Comparison of ENCODE assay signal across 2 fruit fly cellular contexts in genomic region chr3R:8470567-8470966, dm6.
TF ChIP-seq lines count a peak whose summit lies in the region.

No protein-coding gene starts in this region.

TF ChIP-seq in whole organism, embryonic, 481 proteins besides CTCF, POLR2A, EP300 and RAD21 (continued from another document):
- TF ChIP-seq Dp (GFP tag; optimal IDR thresholded peaks at IDR 0.05; lab: Kevin White, UChicago) (no peak), lmd (GFP tag; IDR thresholded peaks at IDR 0.05; lab: Robert Waterston, UW) (0 out of 2 replicates have a peak, but pooled peaks have one; percentile 25), CG30403 (GFP tag; optimal IDR thresholded peaks at IDR 0.05; lab: Kevin White, UChicago) (peak; percentile 30), Lim3 (GFP tag; IDR thresholded peaks at IDR 0.05; lab: Robert Waterston, UW) (no peak), CG7839 (tag; optimal IDR thresholded peaks at IDR 0.05; lab: Kevin White, UChicago) (peak; percentile 45), hkb (optimal IDR thresholded peaks at IDR 0.05; lab: Kevin White, UChicago) (no peak), hkb (GFP tag; IDR thresholded peaks at IDR 0.05; lab: Robert Waterston, UW) (no peak), CG11504 (tag; optimal IDR thresholded peaks at IDR 0.05; lab: Kevin White, UChicago) (peak; percentile 65), CG8944 (GFP tag; optimal IDR thresholded peaks at IDR 0.05; lab: Kevin White, UChicago) (no peak), croc (GFP tag; conservative IDR thresholded peaks at IDR 0.05; lab: Robert Waterston, UW) (no peak), bsh (GFP tag; optimal IDR thresholded peaks at IDR 0.05; lab: Kevin White, UChicago) (peak in 1 of 2 experiments; percentile 15), CG13424 (tag; optimal IDR thresholded peaks at IDR 0.05; lab: Kevin White, UChicago) (peak; percentile 40), CoRest (tag; optimal IDR thresholded peaks at IDR 0.05; lab: Kevin White, UChicago) (peak; percentile 26), CG17361 (GFP tag; IDR thresholded peaks at IDR 0.05; lab: Robert Waterston, UW) (0 out of 3 replicates have a peak, but pooled peaks have one; percentile 27), hbn (GFP tag; IDR thresholded peaks at IDR 0.05; lab: Robert Waterston, UW; ENCODE audit: partially characterized antibody) (no peak), grau (tag; optimal IDR thresholded peaks at IDR 0.05; lab: Kevin White, UChicago) (peak; percentile 46), Sox100B (GFP tag; optimal IDR thresholded peaks at IDR 0.05; lab: Kevin White, UChicago) (peak; percentile 32), CG12391 (tag; optimal IDR thresholded peaks at IDR 0.05; lab: Kevin White, UChicago) (peak; percentile 39), CG2889 (GFP tag; IDR thresholded peaks at IDR 0.05; lab: Robert Waterston, UW) (no peak), CG31441 (GFP tag; IDR thresholded peaks at IDR 0.05; lab: Robert Waterston, UW) (peak; percentile 38; the same call in 1 of the 2 replicates), Sox102F (GFP tag; optimal IDR thresholded peaks at IDR 0.05; lab: Kevin White, UChicago) (peak; percentile 66), Blimp-1 (GFP tag; optimal IDR thresholded peaks at IDR 0.05; lab: Kevin White, UChicago) (peak; percentile 29), fd96Cb (tag; optimal IDR thresholded peaks at IDR 0.05; lab: Kevin White, UChicago) (peak; percentile 22), stc (GFP tag; IDR thresholded peaks at IDR 0.05; lab: Robert Waterston, UW) (peak; percentile 44; the same call in 1 of the 2 replicates), CG18262 (tag; optimal IDR thresholded peaks at IDR 0.05; lab: Kevin White, UChicago) (peak; percentile 25), Ets65A (GFP tag; lab: Kevin White, UChicago) (peak; percentile 3), CG18476 (GFP tag; optimal IDR thresholded peaks at IDR 0.05; lab: Kevin White, UChicago) (no peak), CG12236 (GFP tag; optimal IDR thresholded peaks at IDR 0.05; lab: Kevin White, UChicago) (no peak), unpg (GFP tag; optimal IDR thresholded peaks at IDR 0.05; lab: Kevin White, UChicago) (peak; percentile 37), Ptx1 (GFP tag; IDR thresholded peaks at IDR 0.05; lab: Robert Waterston, UW) (peak; percentile 49), tgo (GFP tag; IDR thresholded peaks at IDR 0.05; lab: Robert Waterston, UW) (peak; percentile 39; the same call in 1 of the 3 replicates), fd3F (GFP tag; optimal IDR thresholded peaks at IDR 0.05; lab: Kevin White, UChicago) (peak; percentile 12), Oli (tag; optimal IDR thresholded peaks at IDR 0.05; lab: Kevin White, UChicago) (peak; percentile 54), CG6689 (GFP tag; IDR thresholded peaks at IDR 0.05; lab: Robert Waterston, UW) (0 out of 2 replicates have a peak, but pooled peaks have one; percentile 26), CG2678 (tag; optimal IDR thresholded peaks at IDR 0.05; lab: Kevin White, UChicago) (peak; percentile 51), CG17359 (tag; optimal IDR thresholded peaks at IDR 0.05; lab: Kevin White, UChicago) (peak; percentile 43), sens (GFP tag; lab: Kevin White, UChicago) (peak; percentile 61), Drgx (GFP tag; IDR thresholded peaks at IDR 0.05; lab: Robert Waterston, UW) (peak; percentile 77), br (optimal IDR thresholded peaks at IDR 0.05; lab: Kevin White, UChicago) (no peak), gem (tag; optimal IDR thresholded peaks at IDR 0.05; lab: Kevin White, UChicago) (peak; percentile 60), tap (tag; optimal IDR thresholded peaks at IDR 0.05; lab: Kevin White, UChicago) (no peak), esg (GFP tag; conservative IDR thresholded peaks at IDR 0.05; lab: Robert Waterston, UW) (peak; percentile 20; the same call in 1 of the 2 replicates), CG1529 (GFP tag; optimal IDR thresholded peaks at IDR 0.05; lab: Kevin White, UChicago) (no peak), row (GFP tag; IDR thresholded peaks at IDR 0.05; lab: Robert Waterston, UW) (peak; percentile 41), Ssrp (tag; optimal IDR thresholded peaks at IDR 0.05; lab: Kevin White, UChicago) (peak; percentile 25), pan (optimal IDR thresholded peaks at IDR 0.05; lab: Kevin White, UChicago) (no peak), pan (GFP tag; optimal IDR thresholded peaks at IDR 0.05 in 1 of 2, IDR thresholded peaks at IDR 0.05 in 1 of 2) (peak in 1 of 2 experiments; percentile 45), CG9932 (GFP tag; IDR thresholded peaks at IDR 0.05; lab: Robert Waterston, UW) (peak; percentile 21; the same call in 1 of the 2 replicates), TFAM (GFP tag; optimal IDR thresholded peaks at IDR 0.05; lab: Kevin White, UChicago) (no peak), CG7372 (GFP tag; IDR thresholded peaks at IDR 0.05; lab: Robert Waterston, UW) (peak; percentile 10; the same call in 1 of the 2 replicates), Hr51 (GFP tag; optimal IDR thresholded peaks at IDR 0.05; lab: Kevin White, UChicago) (peak in 1 of 2 experiments; percentile 56), CG15269 (tag; optimal IDR thresholded peaks at IDR 0.05; lab: Kevin White, UChicago) (peak; percentile 50), prd (optimal IDR thresholded peaks at IDR 0.05; lab: Kevin White, UChicago) (no peak), prd (GFP tag; IDR thresholded peaks at IDR 0.05; lab: Robert Waterston, UW) (peak; percentile 20; the same call in 1 of the 3 replicates), Dad (GFP tag; optimal IDR thresholded peaks at IDR 0.05; lab: Kevin White, UChicago) (no peak), Meics (GFP tag; optimal IDR thresholded peaks at IDR 0.05; lab: Kevin White, UChicago) (peak; percentile 22), Xrp1 (GFP tag; IDR thresholded peaks at IDR 0.05; lab: Robert Waterston, UW) (peak; percentile 27; the same call in 1 of the 2 replicates), CG2712 (tag; optimal IDR thresholded peaks at IDR 0.05; lab: Kevin White, UChicago) (peak; percentile 24)

TF ChIP-seq in whole organism, prepupa, 60 proteins besides CTCF, POLR2A, EP300 and RAD21 (continued from another document):
- TF ChIP-seq CG32006 (GFP tag; optimal IDR thresholded peaks at IDR 0.05; lab: Kevin White, UChicago): peak; percentile 92
- peak; percentile 51 for TF ChIP-seq Smox (GFP tag; optimal IDR thresholded peaks at IDR 0.05; lab: Kevin White, UChicago)
- no peak for TF ChIP-seq Hr38 (GFP tag; optimal IDR thresholded peaks at IDR 0.05; lab: Kevin White, UChicago)
- peak; percentile 88 for TF ChIP-seq CG15336 (GFP tag; IDR thresholded peaks at IDR 0.05; lab: Robert Waterston, UW)
- TF ChIP-seq CG11294 (GFP tag; IDR thresholded peaks at IDR 0.05; lab: Robert Waterston, UW): peak; percentile 36; the same call in 1 of the 2 replicates
- peak; percentile 28 for TF ChIP-seq CG6792 (GFP tag; optimal IDR thresholded peaks at IDR 0.05; lab: Kevin White, UChicago)
- no peak for TF ChIP-seq CG6854 (GFP tag; optimal IDR thresholded peaks at IDR 0.05; lab: Kevin White, UChicago)
- peak; percentile 45 for TF ChIP-seq CG3032 (tag; optimal IDR thresholded peaks at IDR 0.05; lab: Kevin White, UChicago)
- TF ChIP-seq Hr39 (GFP tag; optimal IDR thresholded peaks at IDR 0.05; lab: Kevin White, UChicago): peak; percentile 48
- peak; percentile 40; the same call in 1 of the 3 replicates for TF ChIP-seq CG6163 (GFP tag; IDR thresholded peaks at IDR 0.05; lab: Robert Waterston, UW)
- peak; percentile 75 for TF ChIP-seq OdsH (GFP tag; optimal IDR thresholded peaks at IDR 0.05; lab: Kevin White, UChicago)
- TF ChIP-seq CG8119 (GFP tag; IDR thresholded peaks at IDR 0.05; lab: Robert Waterston, UW): peak; percentile 83
- peak; percentile 53 for TF ChIP-seq topi (GFP tag; optimal IDR thresholded peaks at IDR 0.05; lab: Kevin White, UChicago)
- peak; percentile 68 for TF ChIP-seq CG4318 (GFP tag; optimal IDR thresholded peaks at IDR 0.05; lab: Kevin White, UChicago)
- no peak for TF ChIP-seq CG8319 (GFP tag; optimal IDR thresholded peaks at IDR 0.05; lab: Kevin White, UChicago)
- peak; percentile 61 for TF ChIP-seq CG6276 (GFP tag; optimal IDR thresholded peaks at IDR 0.05; lab: Kevin White, UChicago)
- peak; percentile 63 for TF ChIP-seq pdm3 (GFP tag; optimal IDR thresholded peaks at IDR 0.05; lab: Kevin White, UChicago)
- peak; percentile 59 for TF ChIP-seq CG34406 (GFP tag; optimal IDR thresholded peaks at IDR 0.05; lab: Kevin White, UChicago)
- no peak for TF ChIP-seq CG16779 (tag; optimal IDR thresholded peaks at IDR 0.05; lab: Kevin White, UChicago)
- no peak for TF ChIP-seq CG1621 (tag; optimal IDR thresholded peaks at IDR 0.05; lab: Kevin White, UChicago)
- TF ChIP-seq eg (GFP tag; IDR thresholded peaks at IDR 0.05; lab: Robert Waterston, UW): peak; percentile 63; the same call in 2 of the 3 replicates
- TF ChIP-seq Eip93F (GFP tag; optimal IDR thresholded peaks at IDR 0.05; lab: Kevin White, UChicago): no peak
- peak; percentile 28 for TF ChIP-seq CG8632 (GFP tag; optimal IDR thresholded peaks at IDR 0.05; lab: Kevin White, UChicago)
- no peak for TF ChIP-seq spab (GFP tag; optimal IDR thresholded peaks at IDR 0.05; lab: Kevin White, UChicago)
- no peak for TF ChIP-seq CG6808 (GFP tag; optimal IDR thresholded peaks at IDR 0.05; lab: Kevin White, UChicago)
- peak; percentile 50 for TF ChIP-seq Lpt (GFP tag; optimal IDR thresholded peaks at IDR 0.05; lab: Kevin White, UChicago)
- no peak for TF ChIP-seq fkh (GFP tag; optimal IDR thresholded peaks at IDR 0.05; lab: Kevin White, UChicago)
- peak; percentile 50 for TF ChIP-seq cyc (GFP tag; optimal IDR thresholded peaks at IDR 0.05; lab: Kevin White, UChicago)
- no peak for TF ChIP-seq Sox15 (GFP tag; optimal IDR thresholded peaks at IDR 0.05; lab: Kevin White, UChicago)
- no peak for TF ChIP-seq CG9139 (GFP tag; optimal IDR thresholded peaks at IDR 0.05; lab: Kevin White, UChicago)
- peak; percentile 59 for TF ChIP-seq net (GFP tag; optimal IDR thresholded peaks at IDR 0.05; lab: Kevin White, UChicago)
- peak; percentile 54 for TF ChIP-seq lz (GFP tag; optimal IDR thresholded peaks at IDR 0.05; lab: Kevin White, UChicago)
- TF ChIP-seq Hr4 (GFP tag; optimal IDR thresholded peaks at IDR 0.05; lab: Kevin White, UChicago): peak; percentile 83
- peak; percentile 53 for TF ChIP-seq CG10631 (GFP tag; optimal IDR thresholded peaks at IDR 0.05; lab: Kevin White, UChicago)
- TF ChIP-seq Blimp-1 (GFP tag; optimal IDR thresholded peaks at IDR 0.05; lab: Kevin White, UChicago): no peak
- peak; percentile 88 for TF ChIP-seq svp (GFP tag; lab: Kevin White, UChicago)
- peak; percentile 68 for TF ChIP-seq Sox14 (GFP tag; optimal IDR thresholded peaks at IDR 0.05; lab: Kevin White, UChicago)
